Comparison of ENCODE assay signal across 1 fruit fly cellular context in genomic region chr3L:8458767-8459614, dm6.
TF ChIP-seq lines count a peak whose summit lies in the region.

No protein-coding gene starts in this region.

TF ChIP-seq in whole organism, embryonic, 481 proteins besides CTCF, POLR2A, EP300 and RAD21 (continued from another document):
- no peak for TF ChIP-seq CG6683 (GFP tag; optimal IDR thresholded peaks at IDR 0.05; lab: Kevin White, UChicago)
- peak; percentile 4 for TF ChIP-seq CG10147 (GFP tag; optimal IDR thresholded peaks at IDR 0.05; lab: Kevin White, UChicago)
- no peak for TF ChIP-seq CG3065 (GFP tag; optimal IDR thresholded peaks at IDR 0.05; lab: Kevin White, UChicago)
- TF ChIP-seq Hsf (GFP tag; optimal IDR thresholded peaks at IDR 0.05; lab: Kevin White, UChicago), result no peak
- no peak for TF ChIP-seq Antp (GFP tag; optimal IDR thresholded peaks at IDR 0.05; lab: Kevin White, UChicago)
- TF ChIP-seq CG7556 (GFP tag; optimal IDR thresholded peaks at IDR 0.05; lab: Kevin White, UChicago), result peak; percentile 50
- TF ChIP-seq Atf-2 (GFP tag; optimal IDR thresholded peaks at IDR 0.05; lab: Kevin White, UChicago), result no peak
- no peak for TF ChIP-seq CG17359 (tag; optimal IDR thresholded peaks at IDR 0.05; lab: Kevin White, UChicago)
- TF ChIP-seq CG32772 (GFP tag; IDR thresholded peaks at IDR 0.05; lab: Robert Waterston, UW), result no peak
- TF ChIP-seq luna (GFP tag; optimal IDR thresholded peaks at IDR 0.05; lab: Kevin White, UChicago), result no peak
- no peak for TF ChIP-seq CG17612 (GFP tag; IDR thresholded peaks at IDR 0.05; lab: Robert Waterston, UW)
- no peak for TF ChIP-seq cas (GFP tag; IDR thresholded peaks at IDR 0.05; lab: Robert Waterston, UW)
- TF ChIP-seq CG13775 (GFP tag; optimal IDR thresholded peaks at IDR 0.05; lab: Kevin White, UChicago), result peak; percentile 23
- TF ChIP-seq CoRest (tag; optimal IDR thresholded peaks at IDR 0.05; lab: Kevin White, UChicago), result peak; percentile 14
- no peak for TF ChIP-seq CG8388 (GFP tag; optimal IDR thresholded peaks at IDR 0.05; lab: Kevin White, UChicago)
- no peak for TF ChIP-seq emc (GFP tag; optimal IDR thresholded peaks at IDR 0.05; lab: Kevin White, UChicago)
- peak; percentile 62 for TF ChIP-seq CG1832 (GFP tag; optimal IDR thresholded peaks at IDR 0.05; lab: Kevin White, UChicago)
- no peak for TF ChIP-seq CG16779 (GFP tag; IDR thresholded peaks at IDR 0.05; lab: Robert Waterston, UW)
- peak in 1 of 2 experiments; percentile 33 for TF ChIP-seq tll (GFP tag; optimal IDR thresholded peaks at IDR 0.05; lab: Kevin White, UChicago)
- peak; percentile 15 for TF ChIP-seq CG7839 (tag; optimal IDR thresholded peaks at IDR 0.05; lab: Kevin White, UChicago)
- TF ChIP-seq MBD-R2 (GFP tag; IDR thresholded peaks at IDR 0.05; lab: Robert Waterston, UW), result no peak
